Worm (Caenorhabditis elegans): ENCODE data around the gene K04C2.2.

DNA sequence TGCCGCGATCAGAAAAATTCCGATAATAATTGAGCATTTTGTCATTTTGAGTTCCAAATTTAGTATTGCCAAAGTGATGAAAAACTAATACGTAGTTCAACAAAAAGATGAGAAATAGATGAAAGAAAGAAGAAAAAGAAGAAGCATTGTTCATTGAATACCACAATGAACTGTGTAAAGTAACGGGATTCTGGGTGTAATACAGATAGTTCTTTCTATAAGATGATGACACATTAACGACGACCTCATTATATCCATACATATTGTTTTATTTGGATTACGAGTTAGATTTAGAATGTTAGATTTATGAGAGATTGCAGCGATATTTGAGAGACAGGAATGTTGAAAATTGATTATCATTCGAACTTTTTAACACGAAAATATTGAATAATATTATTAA, 2.0 kb downstream of the K04C2.2 start, which contains the start of gene K04C2.5:
- no peak for TF ChIP-seq nhr-6 (tag; optimal IDR thresholded peaks at IDR 0.05)
- no peak for TF ChIP-seq ama-1 (optimal IDR thresholded peaks at IDR 0.05)

Data from whole organism, L2 larva.